Fruit fly (Drosophila melanogaster): ENCODE measurements around the gene CG31955.

DNA sequence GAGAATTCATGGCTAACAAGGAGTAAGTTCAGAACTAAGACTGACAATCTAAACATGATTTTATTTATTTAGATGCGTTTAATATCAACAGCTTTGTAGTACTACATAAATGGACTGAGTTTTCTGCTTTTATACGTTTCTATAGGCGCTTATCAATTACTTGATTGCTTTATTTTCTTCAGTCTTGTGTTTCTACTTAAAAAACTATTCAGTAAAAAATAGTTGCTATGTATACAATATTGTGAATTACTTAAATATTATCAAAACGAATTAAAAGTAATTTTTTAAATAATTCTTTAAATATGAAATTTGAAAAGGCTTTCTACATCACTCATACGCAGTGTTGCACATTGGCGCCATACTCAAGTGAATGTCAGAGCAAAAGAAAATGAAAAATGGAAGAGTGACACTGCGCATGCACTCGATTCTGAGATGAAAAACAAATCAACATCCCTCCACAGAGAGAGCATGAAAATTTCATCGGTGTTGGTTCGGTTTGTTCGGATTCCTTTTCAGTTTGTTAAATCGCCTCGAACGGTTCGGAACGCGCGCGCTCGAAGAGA lies 4.8 kb upstream of the CG31955 start, which contains the start of the genes lectin-24A and Shaw:
- TF ChIP-seq Stat92E (GFP tag; optimal IDR thresholded peaks at IDR 0.05) = no peak
- TF ChIP-seq nerfin-1 (tag; optimal IDR thresholded peaks at IDR 0.05) = no peak
- no peak for TF ChIP-seq Atf-2 (GFP tag; optimal IDR thresholded peaks at IDR 0.05)
- TF ChIP-seq CG10654 (GFP tag; optimal IDR thresholded peaks at IDR 0.05) = no peak
- TF ChIP-seq otp (GFP tag; IDR thresholded peaks at IDR 0.05) = no peak

Measured in whole organism, embryonic.